Fruit fly (Drosophila melanogaster): ENCODE data around the gene Npc2c.

Gene Npc2c

dm6 chr3R:10108289-10108928 is 48.4 kb downstream of the Npc2c start (continued):
- no peak for TF ChIP-seq zfh1 (GFP tag; IDR thresholded peaks at IDR 0.05)
- no peak for TF ChIP-seq CG12942 (GFP tag; optimal IDR thresholded peaks at IDR 0.05)
- TF ChIP-seq lov (optimal IDR thresholded peaks at IDR 0.05) = no peak
- no peak for TF ChIP-seq lov (GFP tag; IDR thresholded peaks at IDR 0.05)
- TF ChIP-seq grau (tag; optimal IDR thresholded peaks at IDR 0.05) = no peak
- peak; percentile 4 for TF ChIP-seq CG12769 (tag; optimal IDR thresholded peaks at IDR 0.05)
- TF ChIP-seq dimm (GFP tag; IDR thresholded peaks at IDR 0.05) = no peak
- TF ChIP-seq slbo (GFP tag; IDR thresholded peaks at IDR 0.05) = no peak
- TF ChIP-seq BtbVII (GFP tag; optimal IDR thresholded peaks at IDR 0.05) = no peak
- TF ChIP-seq usp (GFP tag; optimal IDR thresholded peaks at IDR 0.05) = no peak
- TF ChIP-seq MBD-R2 (GFP tag; IDR thresholded peaks at IDR 0.05) = no peak
- TF ChIP-seq CG4282 (GFP tag; optimal IDR thresholded peaks at IDR 0.05) = no peak
- TF ChIP-seq crol (GFP tag; IDR thresholded peaks at IDR 0.05) = peak; percentile 51
- no peak for TF ChIP-seq CG8765 (GFP tag; IDR thresholded peaks at IDR 0.05)
- no peak for TF ChIP-seq lbe (GFP tag; optimal IDR thresholded peaks at IDR 0.05)
- TF ChIP-seq bcd (GFP tag; optimal IDR thresholded peaks at IDR 0.05) = no peak

dm6 chr3R:10109212-10109880 is 49.3 kb downstream of the Npc2c start:
- TF ChIP-seq CG43689 (GFP tag; IDR thresholded peaks at IDR 0.05) = no peak
- no peak for TF ChIP-seq oc (tag; optimal IDR thresholded peaks at IDR 0.05)
- peak; percentile 0 for TF ChIP-seq HLHmδ (GFP tag; optimal IDR thresholded peaks at IDR 0.05)
- TF ChIP-seq onecut (GFP tag; IDR thresholded peaks at IDR 0.05) = peak; percentile 56; the same call in 1 of the 2 replicates
- 0 out of 2 replicates have a peak, but pooled peaks have one; percentile 5 for TF ChIP-seq Ada2b (GFP tag; IDR thresholded peaks at IDR 0.05)
- peak; percentile 26 for TF ChIP-seq CG15479 (GFP tag; optimal IDR thresholded peaks at IDR 0.05)
- peak; percentile 52; the same call in 1 of the 2 replicates for TF ChIP-seq Rfx (GFP tag; IDR thresholded peaks at IDR 0.05)
- no peak for TF ChIP-seq Neu2 (GFP tag; optimal IDR thresholded peaks at IDR 0.05; ENCODE audit: borderline replicate concordance)
- TF ChIP-seq kni (GFP tag; optimal IDR thresholded peaks at IDR 0.05) = peak; percentile 9
- TF ChIP-seq CG3281 (GFP tag; optimal IDR thresholded peaks at IDR 0.05) = no peak
- TF ChIP-seq sd (tag; optimal IDR thresholded peaks at IDR 0.05) = peak; percentile 89
- TF ChIP-seq Fer2 (tag; optimal IDR thresholded peaks at IDR 0.05) = no peak
- TF ChIP-seq CG10462 (GFP tag; optimal IDR thresholded peaks at IDR 0.05) = no peak
- TF ChIP-seq sna (GFP tag; IDR thresholded peaks at IDR 0.05; ENCODE audit: partially characterized antibody) = peak; percentile 33; the same call in 1 of the 2 replicates
- TF ChIP-seq Blimp-1 (GFP tag; optimal IDR thresholded peaks at IDR 0.05) = peak; percentile 71
- TF ChIP-seq CG2889 (GFP tag; IDR thresholded peaks at IDR 0.05) = no peak
- TF ChIP-seq D19A (tag; optimal IDR thresholded peaks at IDR 0.05) = peak; percentile 94
- peak; percentile 92 for TF ChIP-seq yki (optimal IDR thresholded peaks at IDR 0.05)
- no peak for TF ChIP-seq zfh1 (GFP tag; IDR thresholded peaks at IDR 0.05)
- TF ChIP-seq NfI (GFP tag; optimal IDR thresholded peaks at IDR 0.05) = peak; percentile 19
- TF ChIP-seq CG11723 (GFP tag; optimal IDR thresholded peaks at IDR 0.05) = no peak
- no peak for TF ChIP-seq CG1024 (GFP tag; IDR thresholded peaks at IDR 0.05)
- no peak for TF ChIP-seq CG14860 (GFP tag; IDR thresholded peaks at IDR 0.05; ENCODE audit: partially characterized antibody)
- TF ChIP-seq CG1832 (GFP tag; optimal IDR thresholded peaks at IDR 0.05) = peak; percentile 39
- peak; percentile 60 for TF ChIP-seq CG13287 (GFP tag; IDR thresholded peaks at IDR 0.05; ENCODE audit: partially characterized antibody)
- TF ChIP-seq CG17802 (tag; optimal IDR thresholded peaks at IDR 0.05) = no peak
- no peak for TF ChIP-seq prd (optimal IDR thresholded peaks at IDR 0.05)
- TF ChIP-seq prd (GFP tag; IDR thresholded peaks at IDR 0.05) = 0 out of 3 replicates have a peak, but pooled peaks have one; percentile 16
- peak in 1 of 2 experiments; percentile 43 for TF ChIP-seq Pdp1 (GFP tag; optimal IDR thresholded peaks at IDR 0.05)
- no peak for TF ChIP-seq gt (GFP tag; IDR thresholded peaks at IDR 0.05)
- TF ChIP-seq CG1647 (GFP tag; optimal IDR thresholded peaks at IDR 0.05) = no peak
- no peak for TF ChIP-seq chm (GFP tag; IDR thresholded peaks at IDR 0.05)
- TF ChIP-seq CG15269 (tag; optimal IDR thresholded peaks at IDR 0.05) = peak; percentile 16
- TF ChIP-seq CG4360 (GFP tag; IDR thresholded peaks at IDR 0.05) = no peak; the same call in 1 of the 2 replicates

Data from whole organism, embryonic.